Worm (Caenorhabditis elegans) whole organism, L4 larva: ENCODE results near the gene nspc-19.

Experiments used
- nhr-237 ChIP-seq: sonication (generic microtip); optimal IDR thresholded peaks from 2 replicates; lab custom pipeline; 2017; ENCODE audit warnings: missing biosample characterization, missing genetic modification characterization
- nhr-25 ChIP-seq: sonication (generic microtip); optimal IDR thresholded peaks from 2 replicates; lab custom pipeline; 2017; ENCODE audit warnings: missing genetic modification characterization, mild to moderate bottlenecking, missing compliant biosample characterization, antibody characterized with exemption, moderate library complexity, borderline replicate concordance; ENCODE audit not compliant: insufficient read depth
- sdz-12 ChIP-seq: fragments of 200-800 bp; sonication (Bioruptor generic); optimal IDR thresholded peaks from 2 replicates; lab custom pipeline; 2018; ENCODE audit warnings: mild to moderate bottlenecking, missing genetic modification characterization, missing compliant biosample characterization
- zag-1 ChIP-seq: fragments of 150-350 bp; optimal IDR thresholded peaks from 2 replicates; lab custom pipeline; 2014; ENCODE audit warnings: missing biosample characterization, missing genetic modification characterization

- TF ChIP-seq sdz-12 (GFP tag; lab: Kevin White, UChicago), result no peak
- TF ChIP-seq nhr-25 (tag; lab: Kevin White, UChicago), result no peak
- TF ChIP-seq zag-1 (tag; lab: Kevin White, UChicago), result no peak
- no peak for TF ChIP-seq nhr-237
These were observed 22.7 kb upstream of the nspc-19 start for ce11 chrX:14505578-14506353.
